Worm (Caenorhabditis elegans): Measurements from ENCODE around the gene drd-10.

DNA sequence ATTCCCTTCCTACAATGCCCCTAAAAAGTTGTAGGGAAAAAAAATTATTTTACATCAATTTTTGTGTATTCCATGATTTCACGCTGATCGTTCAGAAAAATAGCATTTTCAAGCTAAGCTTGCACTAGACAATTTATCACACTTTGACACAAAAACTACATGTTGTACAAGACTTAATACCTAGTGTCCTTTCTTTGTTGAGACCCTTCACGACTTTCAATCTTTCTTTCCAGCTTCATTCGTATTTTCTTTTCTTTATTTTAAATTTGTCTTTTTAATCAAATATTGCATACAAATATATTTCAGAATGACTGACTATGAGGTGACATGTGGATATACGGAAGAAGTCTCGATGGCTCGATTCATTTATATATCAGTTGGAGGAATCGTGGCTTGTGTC lies 38.6 kb downstream of the drd-10 start, which contains the start of gene F20A1.2:
- no peak for TF ChIP-seq Y5F2A.4 (GFP tag; optimal IDR thresholded peaks at IDR 0.05)
- no peak for TF ChIP-seq nhr-77 (tag; optimal IDR thresholded peaks at IDR 0.05)
- no peak for TF ChIP-seq F10B5.3 (tag; optimal IDR thresholded peaks at IDR 0.05)
- TF ChIP-seq lin-39 (tag; optimal IDR thresholded peaks at IDR 0.05): no peak
- no peak for TF ChIP-seq nhr-111 (GFP tag; optimal IDR thresholded peaks at IDR 0.05)
- no peak for TF ChIP-seq egl-27 (tag; optimal IDR thresholded peaks at IDR 0.05)
